Worm (Caenorhabditis elegans): Measurements from ENCODE around the gene nhr-76.

The nhr-76 gene

ce11 chrIV:623876-624275 lies 3.5 kb upstream of the nhr-76 start:
- no peak for TF ChIP-seq drap-1 (GFP tag; optimal IDR thresholded peaks at IDR 0.05)
- TF ChIP-seq pha-4 (tag; optimal IDR thresholded peaks at IDR 0.05), result no peak
- TF ChIP-seq cnd-1 (tag; optimal IDR thresholded peaks at IDR 0.05), result no peak
- TF ChIP-seq nhr-237 (tag; optimal IDR thresholded peaks at IDR 0.05), result no peak

ce11 chrIV:625947-626548 lies 1.3 kb upstream of the nhr-76 start:
- no peak for TF ChIP-seq ceh-83 (GFP tag; optimal IDR thresholded peaks at IDR 0.05)
- TF ChIP-seq lin-13 (tag; optimal IDR thresholded peaks at IDR 0.05), result no peak
- no peak for TF ChIP-seq drap-1 (GFP tag; optimal IDR thresholded peaks at IDR 0.05)
- TF ChIP-seq mep-1 (tag; optimal IDR thresholded peaks at IDR 0.05), result no peak
- no peak for TF ChIP-seq nhr-76 (tag; optimal IDR thresholded peaks at IDR 0.05)
- no peak for TF ChIP-seq ceh-39 (tag; optimal IDR thresholded peaks at IDR 0.05)
- TF ChIP-seq nhr-12 (tag; optimal IDR thresholded peaks at IDR 0.05), result no peak
- no peak for TF ChIP-seq elt-1 (tag; optimal IDR thresholded peaks at IDR 0.05; ENCODE audit: borderline replicate concordance, insufficient read depth)
- no peak for TF ChIP-seq hlh-1 (tag; optimal IDR thresholded peaks at IDR 0.05)
- no peak for TF ChIP-seq ztf-11 (tag; optimal IDR thresholded peaks at IDR 0.05)
- TF ChIP-seq mab-5 (tag; optimal IDR thresholded peaks at IDR 0.05), result no peak
- TF ChIP-seq lin-32 (GFP tag; optimal IDR thresholded peaks at IDR 0.05), result no peak
- no peak for TF ChIP-seq cnd-1 (tag; optimal IDR thresholded peaks at IDR 0.05)
- TF ChIP-seq bed-3 (GFP tag; optimal IDR thresholded peaks at IDR 0.05), result no peak
- TF ChIP-seq mls-2 (tag; optimal IDR thresholded peaks at IDR 0.05), result no peak
- no peak for TF ChIP-seq nhr-237 (tag; optimal IDR thresholded peaks at IDR 0.05)

- no peak for TF ChIP-seq sem-2 (GFP tag; optimal IDR thresholded peaks at IDR 0.05)
- TF ChIP-seq ceh-43 (GFP tag; optimal IDR thresholded peaks at IDR 0.05), result no peak
- no peak for TF ChIP-seq tbx-8 (GFP tag; optimal IDR thresholded peaks at IDR 0.05)
- no peak for TF ChIP-seq nhr-76 (tag; optimal IDR thresholded peaks at IDR 0.05)
Observed at ce11 chrIV:630598-630997, 3.3 kb downstream of the nhr-76 start.

- no peak for TF ChIP-seq ceh-43 (GFP tag; optimal IDR thresholded peaks at IDR 0.05)
- TF ChIP-seq drap-1 (GFP tag; optimal IDR thresholded peaks at IDR 0.05), result no peak
- TF ChIP-seq bed-3 (GFP tag; optimal IDR thresholded peaks at IDR 0.05), result no peak
- no peak for TF ChIP-seq snpc-4 (tag; optimal IDR thresholded peaks at IDR 0.05)
- TF ChIP-seq cnd-1 (tag; optimal IDR thresholded peaks at IDR 0.05), result no peak
- no peak for TF ChIP-seq mls-2 (tag; optimal IDR thresholded peaks at IDR 0.05)
- no peak for TF ChIP-seq nhr-2 (tag; optimal IDR thresholded peaks at IDR 0.05)
- TF ChIP-seq sem-2 (GFP tag; optimal IDR thresholded peaks at IDR 0.05), result no peak
Observed at ce11 chrIV:631869-632268, 4.5 kb downstream of the nhr-76 start.

ce11 chrIV:633565-633964 lies 6.2 kb downstream of the nhr-76 start:
- no peak for TF ChIP-seq elt-3 (tag; optimal IDR thresholded peaks at IDR 0.05)

- TF ChIP-seq unc-39 (tag; optimal IDR thresholded peaks at IDR 0.05), result no peak
- TF ChIP-seq mep-1 (tag; optimal IDR thresholded peaks at IDR 0.05), result no peak
- no peak for TF ChIP-seq unc-62 (GFP tag; optimal IDR thresholded peaks at IDR 0.05)
Observed at ce11 chrIV:639167-639566, 11.8 kb downstream of the nhr-76 start.

ce11 chrIV:643481-643880 lies 16.1 kb downstream of the nhr-76 start:
- no peak for TF ChIP-seq flh-1 (GFP tag; optimal IDR thresholded peaks at IDR 0.05)
- no peak for TF ChIP-seq pha-4 (tag; optimal IDR thresholded peaks at IDR 0.05)
- no peak for TF ChIP-seq tbx-8 (GFP tag; optimal IDR thresholded peaks at IDR 0.05)
- no peak for TF ChIP-seq unc-120 (tag; optimal IDR thresholded peaks at IDR 0.05; ENCODE audit: poor library complexity, severe bottlenecking)
- no peak for TF ChIP-seq snpc-4 (tag; optimal IDR thresholded peaks at IDR 0.05)
- no peak for TF ChIP-seq lsy-2 (tag; optimal IDR thresholded peaks at IDR 0.05)
